Fruit fly (Drosophila melanogaster): ENCODE measurements around the gene CG15715.

Gene CG15715

DNA sequence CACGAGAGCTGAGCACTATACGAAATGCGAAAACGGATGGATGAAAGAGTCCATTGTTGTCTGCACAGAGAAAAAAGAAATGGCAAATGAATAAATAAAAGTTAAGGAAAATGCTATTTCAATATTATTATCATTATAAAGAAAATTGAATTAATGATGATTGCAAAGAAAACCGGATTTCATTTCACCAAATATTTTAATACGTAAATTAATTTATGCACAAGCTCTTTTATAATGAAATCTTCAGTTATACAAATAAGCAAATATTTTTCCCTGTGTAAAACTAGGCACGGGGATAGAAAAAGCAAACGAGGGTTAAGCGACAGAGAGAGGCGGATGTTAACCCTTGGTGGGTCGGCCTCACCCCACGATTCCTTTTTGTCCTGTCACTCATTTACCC is 49.9 kb downstream of the CG15715 start (continued):
- TF ChIP-seq CG4820 (GFP tag; optimal IDR thresholded peaks at IDR 0.05) (peak; percentile 19), Asciz (GFP tag; optimal IDR thresholded peaks at IDR 0.05) (no peak), dmrt11E (tag; optimal IDR thresholded peaks at IDR 0.05) (peak; percentile 89), grn (GFP tag; optimal IDR thresholded peaks at IDR 0.05) (no peak), Mrtf (GFP tag; IDR thresholded peaks at IDR 0.05) (no peak), dati (GFP tag; IDR thresholded peaks at IDR 0.05) (no peak), gce (GFP tag; IDR thresholded peaks at IDR 0.05) (0 out of 3 replicates have a peak, but pooled peaks have one; percentile 18), CG13123 (GFP tag; optimal IDR thresholded peaks at IDR 0.05) (peak; percentile 16), Dad (GFP tag; optimal IDR thresholded peaks at IDR 0.05) (no peak), CG2678 (tag; optimal IDR thresholded peaks at IDR 0.05) (peak; percentile 74), Taf1 (GFP tag; IDR thresholded peaks at IDR 0.05) (no peak), croc (GFP tag; conservative IDR thresholded peaks at IDR 0.05) (peak; percentile 18; the same call in 1 of the 3 replicates), sim (GFP tag; IDR thresholded peaks at IDR 0.05) (no peak), CG32767 (GFP tag; IDR thresholded peaks at IDR 0.05) (no peak), pb (GFP tag; optimal IDR thresholded peaks at IDR 0.05) (no peak), ewg (GFP tag; optimal IDR thresholded peaks at IDR 0.05) (no peak), fd102C (GFP tag; optimal IDR thresholded peaks at IDR 0.05) (peak; percentile 35), CG8359 (GFP tag; optimal IDR thresholded peaks at IDR 0.05; ENCODE audit: borderline replicate concordance) (no peak), twi (tag; optimal IDR thresholded peaks at IDR 0.05) (peak; percentile 29), CG30431 (GFP tag; optimal IDR thresholded peaks at IDR 0.05) (no peak), tgo (GFP tag; IDR thresholded peaks at IDR 0.05) (peak; percentile 43; the same call in 2 of the 3 replicates), odd (GFP tag; optimal IDR thresholded peaks at IDR 0.05) (no peak), CG17359 (tag; optimal IDR thresholded peaks at IDR 0.05) (peak; percentile 59), CG11247 (GFP tag; IDR thresholded peaks at IDR 0.05) (no peak), Oli (tag; optimal IDR thresholded peaks at IDR 0.05) (peak; percentile 56), lilli (GFP tag; optimal IDR thresholded peaks at IDR 0.05) (no peak), Hr78 (GFP tag; optimal IDR thresholded peaks at IDR 0.05) (peak in 1 of 2 experiments; percentile 3), CG16815 (GFP tag; optimal IDR thresholded peaks at IDR 0.05) (peak; percentile 31), Pdp1 (GFP tag; optimal IDR thresholded peaks at IDR 0.05) (no peak), CG7839 (tag; optimal IDR thresholded peaks at IDR 0.05) (peak; percentile 72), CG12155 (GFP tag; optimal IDR thresholded peaks at IDR 0.05) (no peak), gcm2 (GFP tag; optimal IDR thresholded peaks at IDR 0.05) (no peak), Dbx (GFP tag; IDR thresholded peaks at IDR 0.05) (no peak), CG13894 (tag; optimal IDR thresholded peaks at IDR 0.05) (no peak), CG15011 (GFP tag; optimal IDR thresholded peaks at IDR 0.05) (peak; percentile 8), CrebB (tag; optimal IDR thresholded peaks at IDR 0.05) (no peak), Dp (GFP tag; optimal IDR thresholded peaks at IDR 0.05) (no peak), lmd (GFP tag; IDR thresholded peaks at IDR 0.05) (peak; percentile 33; the same call in 1 of the 2 replicates), CG3065 (GFP tag; optimal IDR thresholded peaks at IDR 0.05) (no peak), fu2 (GFP tag; optimal IDR thresholded peaks at IDR 0.05) (no peak), slp2 (GFP tag; optimal IDR thresholded peaks at IDR 0.05) (no peak), dpn (GFP tag; optimal IDR thresholded peaks at IDR 0.05) (peak in 1 of 2 experiments; percentile 11), CG10321 (GFP tag; IDR thresholded peaks at IDR 0.05) (no peak), pan (optimal IDR thresholded peaks at IDR 0.05) (no peak), pan (GFP tag; optimal IDR thresholded peaks at IDR 0.05 in 1 of 2, IDR thresholded peaks at IDR 0.05 in 1 of 2) (no peak), CG12769 (tag; optimal IDR thresholded peaks at IDR 0.05) (no peak), sna (GFP tag; IDR thresholded peaks at IDR 0.05; ENCODE audit: partially characterized antibody) (no peak), sc (optimal IDR thresholded peaks at IDR 0.05) (no peak), sc (GFP tag; optimal IDR thresholded peaks at IDR 0.05) (peak; percentile 26), sd (tag; optimal IDR thresholded peaks at IDR 0.05) (no peak), grau (tag; optimal IDR thresholded peaks at IDR 0.05) (peak; percentile 72), Ets65A (GFP tag) (peak; percentile 61)

Data from whole organism, embryonic.